Fruit fly (Drosophila melanogaster) whole organism, embryonic: Measurements from ENCODE around the gene CG33631.
A peak's percentile ranks its signal among the peaks of the same experiment; 100 is the strongest.

Source experiments
- ATbp ChIP-seq: fragments of 200-800 bp; sonication (Bioruptor generic); optimal IDR thresholded peaks from 2 replicates; lab custom pipeline; 2017; ENCODE audit warnings: missing biosample characterization, mild to moderate bottlenecking, missing genetic modification characterization, missing genetic modification reagents
- CG10267 ChIP-seq: fragments of 200-800 bp; sonication (Bioruptor generic); optimal IDR thresholded peaks from 2 replicates; lab custom pipeline; 2018; ENCODE audit warnings: missing biosample characterization, mild to moderate bottlenecking, missing genetic modification characterization, moderate library complexity
- CG10274 ChIP-seq: fragments of 200-800 bp; sonication (Bioruptor generic); optimal IDR thresholded peaks from 3 replicates; lab custom pipeline; 2017; ENCODE audit warnings: missing biosample characterization, mild to moderate bottlenecking, missing genetic modification characterization
- CG10366 ChIP-seq: fragments of 200-800 bp; sonication (Bioruptor generic); IDR thresholded peaks from 2 replicates; pipeline ENCODE4 v1.3.6; 2022; ENCODE audit warnings: missing biosample characterization, missing genetic modification characterization
- CG12219 ChIP-seq: fragments of 200-800 bp; sonication (Bioruptor generic); optimal IDR thresholded peaks from 3 replicates; lab custom pipeline; 2018; ENCODE audit warnings: missing biosample characterization, mild to moderate bottlenecking, missing genetic modification characterization
- CG12659 ChIP-seq: fragments of 200-800 bp; sonication (Bioruptor generic); optimal IDR thresholded peaks from 3 replicates; lab custom pipeline; 2017; ENCODE audit warnings: mild to moderate bottlenecking, missing biosample characterization, missing genetic modification reagents, missing genetic modification characterization
- CG13775 ChIP-seq: fragments of 200-800 bp; sonication (Bioruptor generic); optimal IDR thresholded peaks from 3 replicates; lab custom pipeline; 2017; ENCODE audit warnings: missing biosample characterization, mild to moderate bottlenecking, missing genetic modification characterization
- CG14014 ChIP-seq: fragments of 200-800 bp; sonication (Bioruptor generic); IDR thresholded peaks from 2 replicates; pipeline ENCODE4 v1.3.6; 2022; ENCODE audit warnings: missing biosample characterization, missing genetic modification characterization
- CG14860 ChIP-seq: fragments of 200-800 bp; sonication (Bioruptor generic); IDR thresholded peaks from 3 replicates; pipeline ENCODE4 v1.3.6; 2022; ENCODE audit warnings: missing biosample characterization, missing genetic modification characterization; ENCODE audit not compliant: partially characterized antibody
- CG15601 ChIP-seq: fragments of 200-800 bp; sonication (Bioruptor generic); optimal IDR thresholded peaks from 3 replicates; lab custom pipeline; 2019; ENCODE audit warnings: missing biosample characterization, mild to moderate bottlenecking, missing genetic modification characterization, moderate library complexity
- CG1602 ChIP-seq: fragments of 200-800 bp; sonication (Bioruptor generic); optimal IDR thresholded peaks from 3 replicates; lab custom pipeline; 2016; ENCODE audit warnings: missing biosample characterization, missing genetic modification characterization
- CG18262 ChIP-seq: fragments of 200-800 bp; optimal IDR thresholded peaks from 3 replicates; lab custom pipeline; 2019; ENCODE audit warnings: missing biosample characterization, mild to moderate bottlenecking, missing genetic modification characterization, moderate library complexity
- CG2678 ChIP-seq: fragments of 200-800 bp; sonication (Bioruptor generic); optimal IDR thresholded peaks from 3 replicates; lab custom pipeline; 2019; ENCODE audit warnings: missing biosample characterization, mild to moderate bottlenecking, missing genetic modification characterization, moderate library complexity
- CG2889 ChIP-seq: fragments of 200-800 bp; sonication (Bioruptor generic); IDR thresholded peaks from 3 replicates; pipeline ENCODE4 v1.3.6; 2022; ENCODE audit warnings: missing biosample characterization, missing genetic modification characterization
- CG31441 ChIP-seq: fragments of 200-800 bp; sonication (Bioruptor generic); IDR thresholded peaks from 2 replicates; pipeline ENCODE4 v1.3.6; 2022; ENCODE audit warnings: missing biosample characterization, missing genetic modification characterization
- CG34422 ChIP-seq: fragments of 200-800 bp; sonication (Bioruptor generic); IDR thresholded peaks from 3 replicates; pipeline ENCODE4 v1.3.6; 2022; ENCODE audit warnings: missing biosample characterization, missing genetic modification characterization
- CG3847 ChIP-seq: fragments of 200-800 bp; sonication (Bioruptor generic); IDR thresholded peaks from 2 replicates; pipeline ENCODE4 v1.3.6; 2022; ENCODE audit warnings: missing biosample characterization, missing genetic modification characterization
- CG5180 ChIP-seq: fragments of 200-800 bp; sonication (Bioruptor generic); optimal IDR thresholded peaks from 3 replicates; lab custom pipeline; 2017; ENCODE audit warnings: missing biosample characterization, missing genetic modification characterization, mild to moderate bottlenecking, moderate library complexity, missing genetic modification reagents
- CG6689 ChIP-seq: fragments of 200-800 bp; sonication (Bioruptor generic); IDR thresholded peaks from 2 replicates; pipeline ENCODE4 v1.3.6; 2022; ENCODE audit warnings: missing biosample characterization, missing genetic modification characterization
- CG8388 ChIP-seq: fragments of 200-800 bp; sonication (Bioruptor generic); optimal IDR thresholded peaks from 2 replicates; lab custom pipeline; 2019; ENCODE audit warnings: missing biosample characterization, mild to moderate bottlenecking, missing genetic modification characterization, moderate library complexity
- CG8924 ChIP-seq: fragments of 200-800 bp; optimal IDR thresholded peaks from 3 replicates; lab custom pipeline; 2019; ENCODE audit warnings: missing biosample characterization, mild to moderate bottlenecking, missing genetic modification characterization, moderate library complexity
- CG9727 ChIP-seq: fragments of 200-800 bp; sonication (Bioruptor generic); optimal IDR thresholded peaks from 3 replicates; lab custom pipeline; 2017; ENCODE audit warnings: missing biosample characterization, mild to moderate bottlenecking, missing genetic modification characterization
- D ChIP-seq, 2 experiments: fragments of 200-800 bp in 1 of 2; fragments of >200 bp in 1 of 2; sonication (Bioruptor generic) in 1 of 2; optimal IDR thresholded peaks; 2 replicates in 1 of 2; 3 replicates in 1 of 2; lab custom pipeline; 2017; ENCODE audit warnings: mild to moderate bottlenecking in 1 of 2, missing biosample characterization in 1 of 2, missing genetic modification characterization in 1 of 2, missing genetic modification reagents in 1 of 2
- D19A ChIP-seq: fragments of 200-800 bp; optimal IDR thresholded peaks from 3 replicates; lab custom pipeline; 2019; ENCODE audit warnings: missing biosample characterization, mild to moderate bottlenecking, missing genetic modification characterization, moderate library complexity
- Dll ChIP-seq: fragments of 200-800 bp; sonication (Bioruptor generic); IDR thresholded peaks from 4 replicates; pipeline ENCODE4 v1.3.6; 2022; ENCODE audit warnings: missing biosample characterization, missing genetic modification characterization; ENCODE audit not compliant: partially characterized antibody
- Eip74EF ChIP-seq, 2 experiments: fragments of 200-800 bp in 1 of 2; fragments of >200 bp in 1 of 2; sonication (Bioruptor generic) in 1 of 2; optimal IDR thresholded peaks; 2 replicates each; lab custom pipeline; 2017 to 2019; ENCODE audit warnings: missing biosample characterization in 2 of 2, missing genetic modification characterization in 2 of 2, mild to moderate bottlenecking in 1 of 2, moderate library complexity in 1 of 2
- Fer1 ChIP-seq: fragments of 200-800 bp; sonication (Bioruptor generic); optimal IDR thresholded peaks from 2 replicates; lab custom pipeline; 2017; ENCODE audit warnings: missing biosample characterization, mild to moderate bottlenecking, missing genetic modification characterization
- H2.0 ChIP-seq: fragments of 200-800 bp; sonication (Bioruptor generic); IDR thresholded peaks from 2 replicates; pipeline ENCODE4 v1.3.6; 2022; ENCODE audit warnings: missing biosample characterization, missing genetic modification characterization
- Med ChIP-seq: fragments of 200-800 bp; sonication (Bioruptor generic); peaks from one replicate; lab custom pipeline; 2016; ENCODE audit warnings: missing biosample characterization, missing genetic modification characterization, mild to moderate bottlenecking, inconsistent platforms, moderate library complexity
- Meics ChIP-seq: fragments of 200-800 bp; sonication (Bioruptor generic); optimal IDR thresholded peaks from 2 replicates; lab custom pipeline; 2017; ENCODE audit warnings: missing biosample characterization, mild to moderate bottlenecking, missing genetic modification characterization
- PHDP ChIP-seq: fragments of 200-800 bp; sonication (Bioruptor generic); optimal IDR thresholded peaks from 3 replicates; lab custom pipeline; 2018; ENCODE audit warnings: missing biosample characterization, mild to moderate bottlenecking, missing genetic modification characterization, moderate library complexity
- Ptx1 ChIP-seq: fragments of 200-800 bp; sonication (Bioruptor generic); IDR thresholded peaks from 2 replicates; pipeline ENCODE4 v1.3.6; 2022; ENCODE audit warnings: missing biosample characterization, missing genetic modification characterization
- Ssrp ChIP-seq: fragments of 200-800 bp; sonication (Bioruptor generic); optimal IDR thresholded peaks from 2 replicates; lab custom pipeline; 2018; ENCODE audit warnings: missing biosample characterization, mild to moderate bottlenecking, missing genetic modification characterization, moderate library complexity
- Xrp1 ChIP-seq: fragments of 200-800 bp; sonication (Bioruptor generic); IDR thresholded peaks from 2 replicates; pipeline ENCODE4 v1.3.6; 2022; ENCODE audit warnings: missing biosample characterization, missing genetic modification characterization
- abd-A ChIP-seq: fragments of 200-800 bp; sonication (Bioruptor generic); optimal IDR thresholded peaks from 3 replicates; lab custom pipeline; 2019; ENCODE audit warnings: missing biosample characterization, mild to moderate bottlenecking, missing genetic modification characterization, moderate library complexity
- bbx ChIP-seq: fragments of 200-800 bp; sonication (Bioruptor generic); IDR thresholded peaks from 2 replicates; pipeline ENCODE4 v1.3.6; 2022; ENCODE audit warnings: missing biosample characterization, missing genetic modification characterization; ENCODE audit not compliant: partially characterized antibody
- bcd ChIP-seq: fragments of 200-800 bp; sonication (Bioruptor generic); optimal IDR thresholded peaks from 2 replicates; lab custom pipeline; 2017; ENCODE audit warnings: missing biosample characterization, mild to moderate bottlenecking, missing genetic modification characterization
- chif ChIP-seq, 2 experiments: fragments of 200-800 bp; sonication (Bioruptor generic); optimal IDR thresholded peaks; 3 replicates each; lab custom pipeline; 2016; ENCODE audit warnings: missing biosample characterization in 2 of 2, missing genetic modification characterization in 2 of 2
- corto ChIP-seq: fragments of 200-800 bp; sonication (Bioruptor generic); optimal IDR thresholded peaks from 2 replicates; lab custom pipeline; 2016; ENCODE audit warnings: missing biosample characterization, mild to moderate bottlenecking, missing genetic modification characterization, moderate library complexity
- h ChIP-seq: fragments of >200 bp; optimal IDR thresholded peaks from 2 replicates; lab custom pipeline; 2017
- hkb ChIP-seq, 2 experiments: fragments of 200-800 bp in 1 of 2; fragments of >200 bp in 1 of 2; sonication (Bioruptor generic) in 1 of 2; IDR thresholded peaks in 1 of 2; optimal IDR thresholded peaks in 1 of 2; 2 replicates each; pipeline versions ENCODE4 v1.3.6 to Lab custom; 2017 to 2022; ENCODE audit warnings: missing biosample characterization in 1 of 2, missing genetic modification characterization in 1 of 2
- lilli ChIP-seq: fragments of 200-800 bp; sonication (Bioruptor generic); optimal IDR thresholded peaks from 3 replicates; lab custom pipeline; 2016; ENCODE audit warnings: missing biosample characterization, missing genetic modification characterization
- odd ChIP-seq: fragments of 200-800 bp; sonication (Bioruptor generic); optimal IDR thresholded peaks from 2 replicates; lab custom pipeline; 2017; ENCODE audit warnings: missing biosample characterization, mild to moderate bottlenecking, missing genetic modification characterization
- sisA ChIP-seq: fragments of 200-800 bp; sonication (Bioruptor generic); IDR thresholded peaks from 2 replicates; pipeline ENCODE4 v1.3.6; 2022; ENCODE audit warnings: missing biosample characterization, missing genetic modification characterization
- tap ChIP-seq: fragments of 200-800 bp; optimal IDR thresholded peaks from 3 replicates; lab custom pipeline; 2019; ENCODE audit warnings: missing biosample characterization, mild to moderate bottlenecking, missing genetic modification characterization, moderate library complexity
- vnd ChIP-seq: fragments of 200-800 bp; sonication (Bioruptor generic); IDR thresholded peaks from 3 replicates; pipeline ENCODE4 v1.3.6; 2022; ENCODE audit warnings: missing biosample characterization, missing genetic modification characterization; ENCODE audit not compliant: partially characterized antibody

Gene CG33631

DNA sequence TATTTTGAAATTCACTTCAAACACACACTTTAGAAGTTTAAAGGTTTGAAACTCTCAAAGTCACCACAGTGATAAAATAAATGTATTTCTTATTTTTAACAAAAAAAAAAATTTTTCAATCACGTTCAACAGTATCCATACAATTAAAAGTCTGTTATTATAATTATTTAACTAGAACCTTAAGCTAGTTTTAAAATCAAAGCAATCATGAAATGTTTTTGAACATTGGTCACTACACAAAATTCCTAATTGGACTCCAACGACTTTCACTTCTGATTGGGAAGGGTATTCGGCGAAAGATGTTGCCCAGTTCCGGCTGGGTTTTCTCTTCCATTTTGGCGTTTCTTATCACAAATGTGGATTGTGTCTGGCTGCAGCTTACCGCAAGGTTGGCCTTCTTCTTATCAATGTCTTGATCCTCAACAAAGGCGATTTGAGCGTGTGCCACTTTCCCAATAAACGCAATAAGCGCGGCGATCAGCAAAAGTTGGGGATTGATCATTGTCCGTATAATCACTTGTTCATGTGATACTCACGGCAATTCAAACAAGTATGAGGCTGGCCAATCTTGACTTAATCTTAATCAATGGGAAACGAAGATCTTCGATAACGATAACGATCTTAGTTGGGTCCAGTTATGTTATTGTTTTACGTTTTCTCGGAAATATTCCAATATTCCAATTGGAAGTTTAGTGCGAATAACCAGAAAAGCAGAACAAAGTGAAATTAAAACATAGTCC, 15.6 kb upstream of the CG33631 start (continued):
- TF ChIP-seq CG5180: peak; percentile 22
- TF ChIP-seq CG9727: peak; percentile 35
- TF ChIP-seq h (lab: Kevin White, UChicago): no peak
- peak; percentile 26 for TF ChIP-seq sisA
- TF ChIP-seq ATbp: peak; percentile 50
- no peak for TF ChIP-seq CG14860
- peak; percentile 45 for TF ChIP-seq Fer1 (GFP tag; lab: Kevin White, UChicago)
- peak; percentile 75 for TF ChIP-seq CG2678 (tag; lab: Kevin White, UChicago)
- TF ChIP-seq CG10274: peak; percentile 79
- peak; percentile 21 for TF ChIP-seq CG12219
- TF ChIP-seq CG31441 (GFP tag; lab: Robert Waterston, UW): peak; percentile 56
- peak; percentile 15; the same call in 1 of the 2 replicates for TF ChIP-seq Xrp1 (GFP tag; lab: Robert Waterston, UW)
- TF ChIP-seq hkb (optimal IDR thresholded peaks at IDR 0.05; lab: Kevin White, UChicago): no peak
- no peak for TF ChIP-seq hkb (GFP tag; IDR thresholded peaks at IDR 0.05; lab: Robert Waterston, UW)
- TF ChIP-seq CG3847: 0 out of 2 replicates have a peak, but pooled peaks have one; percentile 9
- TF ChIP-seq CG18262 (tag; lab: Kevin White, UChicago): peak; percentile 63
- 0 out of 3 replicates have a peak, but pooled peaks have one; percentile 21 for TF ChIP-seq CG2889 (GFP tag; lab: Robert Waterston, UW)
- 0 out of 3 replicates have a peak, but pooled peaks have one; percentile 20 for TF ChIP-seq CG34422 (GFP tag; lab: Robert Waterston, UW)
- peak; percentile 67 for TF ChIP-seq Meics (GFP tag; lab: Kevin White, UChicago)
- peak; percentile 21 for TF ChIP-seq CG15601 (tag; lab: Kevin White, UChicago)
- peak; percentile 96 for TF ChIP-seq D19A
- TF ChIP-seq corto (GFP tag; lab: Kevin White, UChicago): no peak
- peak; percentile 11 for TF ChIP-seq CG8924 (tag; lab: Kevin White, UChicago)
- peak in 1 of 2 experiments; percentile 1 for TF ChIP-seq chif (GFP tag; optimal IDR thresholded peaks at IDR 0.05; lab: Kevin White, UChicago)
- TF ChIP-seq CG12659 (GFP tag; lab: Kevin White, UChicago): peak; percentile 48
- peak in 1 of 2 experiments; percentile 39 for TF ChIP-seq Eip74EF (GFP tag; optimal IDR thresholded peaks at IDR 0.05; lab: Kevin White, UChicago)
- TF ChIP-seq Dll: no peak
- peak; percentile 17 for TF ChIP-seq bcd (GFP tag; lab: Kevin White, UChicago)
- TF ChIP-seq vnd (GFP tag; lab: Robert Waterston, UW): no peak
- TF ChIP-seq D (optimal IDR thresholded peaks at IDR 0.05; lab: Kevin White, UChicago): peak; percentile 92
- peak; percentile 26 for TF ChIP-seq D (GFP tag; optimal IDR thresholded peaks at IDR 0.05; lab: Kevin White, UChicago)
- no peak for TF ChIP-seq bbx (GFP tag; lab: Robert Waterston, UW)
- TF ChIP-seq PHDP: peak; percentile 33
- TF ChIP-seq CG8388 (GFP tag; lab: Kevin White, UChicago): peak; percentile 30
- TF ChIP-seq lilli (GFP tag; lab: Kevin White, UChicago): peak; percentile 23
- TF ChIP-seq Med (GFP tag; lab: Kevin White, UChicago): peak; percentile 77
- peak; percentile 11 for TF ChIP-seq CG1602 (GFP tag; lab: Kevin White, UChicago)
- TF ChIP-seq CG10267 (tag; lab: Kevin White, UChicago): peak; percentile 12
- TF ChIP-seq CG13775 (GFP tag; lab: Kevin White, UChicago): peak; percentile 40
- TF ChIP-seq CG6689: 0 out of 2 replicates have a peak, but pooled peaks have one; percentile 22
- peak; percentile 2 for TF ChIP-seq tap
- no peak for TF ChIP-seq CG14014 (GFP tag; lab: Robert Waterston, UW)
- TF ChIP-seq Ptx1: peak; percentile 37; the same call in 1 of the 2 replicates
- peak; percentile 57 for TF ChIP-seq Ssrp (tag; lab: Kevin White, UChicago)
- TF ChIP-seq CG10366 (GFP tag; lab: Robert Waterston, UW): peak; percentile 12; the same call in 1 of the 2 replicates
- no peak for TF ChIP-seq abd-A
- TF ChIP-seq odd (GFP tag; lab: Kevin White, UChicago): peak; percentile 8
- TF ChIP-seq H2.0 (GFP tag; lab: Robert Waterston, UW): no peak
